Worm (Caenorhabditis elegans): ENCODE measurements around the gene T25B2.2.

T25B2.2 gene

ce11 chrX:6204696-6205232 is 35.3 kb downstream of the T25B2.2 start, which contains the start of gene bca-1:
Gene bca-1 (minus strand): TSS chrX:6204746.
- no peak for TF ChIP-seq cog-1 (tag; optimal IDR thresholded peaks at IDR 0.05)
- no peak for TF ChIP-seq flt-1 (GFP tag; IDR thresholded peaks at IDR 0.05)
- no peak for TF ChIP-seq ref-1 (GFP tag; conservative IDR thresholded peaks at IDR 0.05)
- TF ChIP-seq tab-1 (GFP tag; IDR thresholded peaks at IDR 0.05), result no peak
- no peak for TF ChIP-seq T22C8.4 (GFP tag; IDR thresholded peaks at IDR 0.05)
- TF ChIP-seq med-1 (GFP tag; optimal IDR thresholded peaks at IDR 0.05; ENCODE audit: insufficient read depth), result no peak
- no peak for TF ChIP-seq ztf-29 (GFP tag; IDR thresholded peaks at IDR 0.05)
- TF ChIP-seq klf-2 (GFP tag; conservative IDR thresholded peaks at IDR 0.05), result no peak
- no peak for TF ChIP-seq ztf-23 (GFP tag; IDR thresholded peaks at IDR 0.05)

DNA sequence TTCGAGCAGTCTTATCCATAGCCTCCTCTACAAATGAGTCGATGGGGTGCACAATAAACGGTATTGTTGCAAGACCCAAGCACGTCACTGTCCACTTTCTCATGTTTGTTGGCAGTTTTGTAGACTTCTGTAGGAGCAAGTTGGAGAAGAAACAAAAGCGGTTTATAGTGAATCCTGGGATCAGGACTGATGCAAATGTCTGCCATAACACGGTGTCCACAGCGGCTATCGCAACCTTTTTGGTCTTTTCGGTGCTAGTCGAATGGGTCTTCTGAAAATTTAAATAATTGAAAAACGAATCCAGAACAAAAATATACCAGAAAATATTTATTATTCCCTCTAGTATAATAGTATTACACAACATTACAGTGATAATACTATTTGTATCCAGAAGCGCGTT is 35.9 kb downstream of the T25B2.2 start:
- TF ChIP-seq med-1 (GFP tag; optimal IDR thresholded peaks at IDR 0.05; ENCODE audit: insufficient read depth) (no peak), T22C8.4 (GFP tag; IDR thresholded peaks at IDR 0.05) (no peak), klf-2 (GFP tag; conservative IDR thresholded peaks at IDR 0.05) (no peak), tab-1 (GFP tag; IDR thresholded peaks at IDR 0.05) (no peak), ztf-29 (GFP tag; IDR thresholded peaks at IDR 0.05) (no peak), ref-1 (GFP tag; conservative IDR thresholded peaks at IDR 0.05) (no peak), flt-1 (GFP tag; IDR thresholded peaks at IDR 0.05) (no peak), cog-1 (tag; optimal IDR thresholded peaks at IDR 0.05) (no peak), ztf-23 (GFP tag; IDR thresholded peaks at IDR 0.05) (no peak)

- TF ChIP-seq T22C8.4 (GFP tag; IDR thresholded peaks at IDR 0.05), result no peak
- TF ChIP-seq ztf-23 (GFP tag; IDR thresholded peaks at IDR 0.05), result no peak
- TF ChIP-seq flt-1 (GFP tag; IDR thresholded peaks at IDR 0.05), result no peak
- no peak for TF ChIP-seq ztf-29 (GFP tag; IDR thresholded peaks at IDR 0.05)
- no peak for TF ChIP-seq klf-2 (GFP tag; conservative IDR thresholded peaks at IDR 0.05)
- TF ChIP-seq ref-1 (GFP tag; conservative IDR thresholded peaks at IDR 0.05), result no peak
- TF ChIP-seq tab-1 (GFP tag; IDR thresholded peaks at IDR 0.05), result no peak
- TF ChIP-seq cog-1 (tag; optimal IDR thresholded peaks at IDR 0.05), result no peak
- no peak for TF ChIP-seq med-1 (GFP tag; optimal IDR thresholded peaks at IDR 0.05; ENCODE audit: insufficient read depth)
These were observed 36.9 kb downstream of the T25B2.2 start, which contains the start of gene mtp-18 for ce11 chrX:6206305-6206704. Gene mtp-18 (minus strand): TSS chrX:6206405.

ce11 chrX:6207687-6208088 is 38.2 kb downstream of the T25B2.2 start, which contains the start of gene T13C5.6:
Gene T13C5.6 (minus strand): TSS chrX:6207687.
- peak; percentile 74 for TF ChIP-seq med-1 (GFP tag; optimal IDR thresholded peaks at IDR 0.05; ENCODE audit: insufficient read depth)
- peak; percentile 98 for TF ChIP-seq flt-1 (GFP tag; IDR thresholded peaks at IDR 0.05)
- TF ChIP-seq T22C8.4 (GFP tag; IDR thresholded peaks at IDR 0.05), result peak; percentile 95
- peak; percentile 98 for TF ChIP-seq klf-2 (GFP tag; conservative IDR thresholded peaks at IDR 0.05)
- peak; percentile 94 for TF ChIP-seq cog-1 (tag; optimal IDR thresholded peaks at IDR 0.05)
- peak; percentile 93 for TF ChIP-seq ztf-29 (GFP tag; IDR thresholded peaks at IDR 0.05)
- TF ChIP-seq ref-1 (GFP tag; conservative IDR thresholded peaks at IDR 0.05), result peak; percentile 92
- TF ChIP-seq tab-1 (GFP tag; IDR thresholded peaks at IDR 0.05), result peak; percentile 99
- TF ChIP-seq ztf-23 (GFP tag; IDR thresholded peaks at IDR 0.05), result peak; percentile 97

- TF ChIP-seq flt-1 (GFP tag; IDR thresholded peaks at IDR 0.05) (no peak), ztf-29 (GFP tag; IDR thresholded peaks at IDR 0.05) (no peak), tab-1 (GFP tag; IDR thresholded peaks at IDR 0.05) (no peak), cog-1 (tag; optimal IDR thresholded peaks at IDR 0.05) (no peak), ztf-23 (GFP tag; IDR thresholded peaks at IDR 0.05) (no peak), T22C8.4 (GFP tag; IDR thresholded peaks at IDR 0.05) (no peak), ref-1 (GFP tag; conservative IDR thresholded peaks at IDR 0.05) (no peak), med-1 (GFP tag; optimal IDR thresholded peaks at IDR 0.05; ENCODE audit: insufficient read depth) (no peak), klf-2 (GFP tag; conservative IDR thresholded peaks at IDR 0.05) (no peak)
These were observed 39.0 kb downstream of the T25B2.2 start, which contains the start of gene C14F11.7 for ce11 chrX:6208463-6208862. Gene C14F11.7 (minus strand): TSS chrX:6208563.

DNA sequence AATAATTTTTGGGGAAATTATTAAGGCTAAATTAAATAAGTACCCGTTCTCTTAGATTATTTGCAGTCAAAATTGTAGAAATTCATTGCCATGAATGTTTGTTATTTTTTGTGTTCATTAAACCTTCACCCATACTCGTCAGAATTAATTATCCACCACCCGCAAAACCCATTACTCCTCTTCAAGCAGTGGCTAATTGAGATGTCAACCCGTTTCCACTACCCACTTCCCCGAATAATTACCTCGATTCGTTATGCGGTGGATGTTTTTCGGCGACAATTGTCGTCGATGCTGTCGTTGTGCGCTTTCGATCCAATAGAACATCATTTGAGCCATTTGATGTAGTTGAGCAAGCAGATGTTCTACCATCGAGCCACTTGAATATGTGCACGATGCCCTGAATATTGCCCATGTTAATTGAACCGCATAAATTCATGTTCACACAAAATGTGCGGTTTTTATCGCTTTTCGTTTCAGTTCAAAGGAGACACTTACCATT is 41.9 kb downstream of the T25B2.2 start:
- TF ChIP-seq klf-2 (GFP tag; conservative IDR thresholded peaks at IDR 0.05) (no peak), tab-1 (GFP tag; IDR thresholded peaks at IDR 0.05) (no peak; the same call in 1 of the 2 replicates), med-1 (GFP tag; optimal IDR thresholded peaks at IDR 0.05; ENCODE audit: insufficient read depth) (no peak), T22C8.4 (GFP tag; IDR thresholded peaks at IDR 0.05) (no peak), ztf-29 (GFP tag; IDR thresholded peaks at IDR 0.05) (no peak), ref-1 (GFP tag; conservative IDR thresholded peaks at IDR 0.05) (no peak), ztf-23 (GFP tag; IDR thresholded peaks at IDR 0.05) (no peak), flt-1 (GFP tag; IDR thresholded peaks at IDR 0.05) (no peak), cog-1 (tag; optimal IDR thresholded peaks at IDR 0.05) (no peak)

- no peak for TF ChIP-seq med-1 (GFP tag; optimal IDR thresholded peaks at IDR 0.05; ENCODE audit: insufficient read depth)
- no peak for TF ChIP-seq klf-2 (GFP tag; conservative IDR thresholded peaks at IDR 0.05)
- TF ChIP-seq ztf-29 (GFP tag; IDR thresholded peaks at IDR 0.05), result no peak
- no peak for TF ChIP-seq ref-1 (GFP tag; conservative IDR thresholded peaks at IDR 0.05)
- no peak for TF ChIP-seq ztf-23 (GFP tag; IDR thresholded peaks at IDR 0.05)
- TF ChIP-seq tab-1 (GFP tag; IDR thresholded peaks at IDR 0.05), result no peak
- TF ChIP-seq cog-1 (tag; optimal IDR thresholded peaks at IDR 0.05), result no peak
- no peak for TF ChIP-seq flt-1 (GFP tag; IDR thresholded peaks at IDR 0.05)
- no peak for TF ChIP-seq T22C8.4 (GFP tag; IDR thresholded peaks at IDR 0.05)
These were observed 47.1 kb downstream of the T25B2.2 start, which contains the start of gene lrch-1 for ce11 chrX:6216551-6216950. Gene lrch-1 (minus strand): TSS chrX:6216651.

ce11 chrX:6219892-6220291 is 50.4 kb downstream of the T25B2.2 start:
- TF ChIP-seq ref-1 (GFP tag; conservative IDR thresholded peaks at IDR 0.05) (0 out of 2 replicates have a peak, but pooled peaks have one; percentile 54), flt-1 (GFP tag; IDR thresholded peaks at IDR 0.05) (peak; percentile 89), ztf-23 (GFP tag; IDR thresholded peaks at IDR 0.05) (peak; percentile 80), ztf-29 (GFP tag; IDR thresholded peaks at IDR 0.05) (peak; percentile 46), T22C8.4 (GFP tag; IDR thresholded peaks at IDR 0.05) (peak; percentile 38; the same call in 1 of the 2 replicates), tab-1 (GFP tag; IDR thresholded peaks at IDR 0.05) (peak; percentile 77), klf-2 (GFP tag; conservative IDR thresholded peaks at IDR 0.05) (peak; percentile 60; the same call in 1 of the 2 replicates), med-1 (GFP tag; optimal IDR thresholded peaks at IDR 0.05; ENCODE audit: insufficient read depth) (no peak), cog-1 (tag; optimal IDR thresholded peaks at IDR 0.05) (no peak)

DNA sequence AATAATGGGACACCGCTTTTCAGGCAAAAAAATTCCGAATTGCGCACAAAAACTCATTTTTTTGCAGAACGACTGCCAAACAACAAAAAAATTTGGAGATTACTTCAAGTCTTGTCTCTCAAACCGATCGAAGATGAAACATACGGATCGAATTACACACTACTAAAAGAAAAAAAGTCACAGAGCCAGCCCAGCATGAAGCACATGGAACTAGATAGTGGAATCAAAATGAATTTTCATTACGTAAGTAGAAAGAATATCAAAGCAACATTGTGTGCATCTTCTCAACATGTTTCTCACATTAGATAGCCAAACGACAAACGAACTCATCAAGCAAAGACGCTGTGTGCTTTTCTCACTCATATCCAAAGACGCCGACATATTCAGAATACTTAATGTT is 51.7 kb downstream of the T25B2.2 start:
- TF ChIP-seq flt-1 (GFP tag; IDR thresholded peaks at IDR 0.05), result no peak
- no peak for TF ChIP-seq cog-1 (tag; optimal IDR thresholded peaks at IDR 0.05)
- TF ChIP-seq T22C8.4 (GFP tag; IDR thresholded peaks at IDR 0.05), result no peak
- no peak for TF ChIP-seq med-1 (GFP tag; optimal IDR thresholded peaks at IDR 0.05; ENCODE audit: insufficient read depth)
- no peak for TF ChIP-seq ztf-23 (GFP tag; IDR thresholded peaks at IDR 0.05)
- no peak for TF ChIP-seq ztf-29 (GFP tag; IDR thresholded peaks at IDR 0.05)
- TF ChIP-seq klf-2 (GFP tag; conservative IDR thresholded peaks at IDR 0.05), result no peak
- TF ChIP-seq ref-1 (GFP tag; conservative IDR thresholded peaks at IDR 0.05), result no peak
- TF ChIP-seq tab-1 (GFP tag; IDR thresholded peaks at IDR 0.05), result no peak
